Worm (Caenorhabditis elegans) whole organism, young adult: ENCODE results near the gene srx-5.

Source experiments
- B0019.2 ChIP-seq: fragments of 200-800 bp; sonication (Bioruptor generic); conservative IDR thresholded peaks from 2 replicates; pipeline ENCODE4 v1.3.6; 2022; ENCODE audit warnings: missing genetic modification reagents, missing genetic modification characterization, missing compliant biosample characterization
- B0261.1 ChIP-seq: sonication (generic microtip); optimal IDR thresholded peaks from 2 replicates; lab custom pipeline; 2016; ENCODE audit warnings: mild to moderate bottlenecking, missing genetic modification characterization, moderate library complexity, missing compliant biosample characterization
- C06A6.2 ChIP-seq: fragments of 200-800 bp; sonication (Bioruptor generic); conservative IDR thresholded peaks from 2 replicates; pipeline ENCODE4 v1.3.6; 2022; ENCODE audit warnings: missing genetic modification characterization, missing compliant biosample characterization
- C17E4.6 ChIP-seq: fragments of 200-800 bp; sonication (Bioruptor generic); IDR thresholded peaks from 2 replicates; pipeline ENCODE4 v1.3.6; 2022; ENCODE audit warnings: missing genetic modification reagents, missing genetic modification characterization, missing compliant biosample characterization
- F10E7.11 ChIP-seq: sonication (generic microtip); optimal IDR thresholded peaks from 2 replicates; lab custom pipeline; 2017; ENCODE audit warnings: mild to moderate bottlenecking, missing genetic modification characterization, moderate library complexity, missing compliant biosample characterization
- F22D6.2 ChIP-seq: sonication (generic microtip); optimal IDR thresholded peaks from 2 replicates; lab custom pipeline; 2016; ENCODE audit warnings: mild to moderate bottlenecking, missing genetic modification characterization, missing compliant biosample characterization
- F23B12.7 ChIP-seq: sonication (generic microtip); optimal IDR thresholded peaks from 2 replicates; lab custom pipeline; 2017; ENCODE audit warnings: missing genetic modification characterization, mild to moderate bottlenecking, missing compliant biosample characterization, antibody characterized with exemption, moderate library complexity; ENCODE audit not compliant: insufficient read depth
- F37B4.10 ChIP-seq: fragments of 200-800 bp; sonication (Bioruptor generic); IDR thresholded peaks from 2 replicates; pipeline ENCODE4 v1.3.6; 2022; ENCODE audit warnings: missing genetic modification characterization, missing compliant biosample characterization
- F52B5.7 ChIP-seq: sonication (generic microtip); optimal IDR thresholded peaks from 2 replicates; lab custom pipeline; 2016; ENCODE audit warnings: mild to moderate bottlenecking, missing genetic modification characterization, missing compliant biosample characterization
- F57A8.1 ChIP-seq: fragments of 200-800 bp; sonication (Bioruptor generic); optimal IDR thresholded peaks from 2 replicates; lab custom pipeline; 2018; ENCODE audit warnings: mild to moderate bottlenecking, missing genetic modification characterization, moderate library complexity, missing compliant biosample characterization
- F57C9.4 ChIP-seq: sonication (generic microtip); optimal IDR thresholded peaks from 2 replicates; lab custom pipeline; 2017; ENCODE audit warnings: mild to moderate bottlenecking, missing genetic modification characterization, missing compliant biosample characterization
- K11D2.4 ChIP-seq: fragments of 200-800 bp; sonication (Bioruptor generic); IDR thresholded peaks from 2 replicates; pipeline ENCODE4 v1.3.6; 2022; ENCODE audit warnings: missing genetic modification reagents, missing genetic modification characterization, missing compliant biosample characterization
- Y56A3A.18 ChIP-seq: fragments of 200-800 bp; sonication (Bioruptor generic); IDR thresholded peaks from 2 replicates; pipeline ENCODE4 v1.3.6; 2022; ENCODE audit warnings: missing genetic modification reagents, missing genetic modification characterization, missing compliant biosample characterization
- Y79H2A.3 ChIP-seq: fragments of 200-800 bp; sonication (Bioruptor generic); conservative IDR thresholded peaks from 2 replicates; pipeline ENCODE4 v1.3.6; 2022; ENCODE audit warnings: missing genetic modification reagents, missing genetic modification characterization, missing compliant biosample characterization
- Y95B8A.8 ChIP-seq: fragments of 200-800 bp; sonication (Bioruptor generic); IDR thresholded peaks from 2 replicates; pipeline ENCODE4 v1.3.6; 2022; ENCODE audit warnings: missing genetic modification reagents, missing genetic modification characterization, missing compliant biosample characterization
- ama-1 ChIP-seq, 3 experiments: fragments of 150-350 bp in 1 of 3; sonication (generic microtip) in 2 of 3; optimal IDR thresholded peaks; 2 replicates each; lab custom pipeline; 2014 to 2018; ENCODE audit warnings: missing biosample characterization in 2 of 3, missing genetic modification characterization in 2 of 3, missing genetic modification reagents in 2 of 3
- atf-7 ChIP-seq: sonication (generic microtip); optimal IDR thresholded peaks from 2 replicates; lab custom pipeline; 2017; ENCODE audit warnings: mild to moderate bottlenecking, missing genetic modification characterization, missing compliant biosample characterization
- attf-5 ChIP-seq: fragments of 200-800 bp; sonication (Bioruptor generic); optimal IDR thresholded peaks from 2 replicates; lab custom pipeline; 2018; ENCODE audit warnings: mild to moderate bottlenecking, missing genetic modification characterization, missing compliant biosample characterization
- bed-2 ChIP-seq: fragments of 200-800 bp; sonication (Bioruptor generic); IDR thresholded peaks from 2 replicates; pipeline ENCODE4 v1.3.6; 2022; ENCODE audit warnings: missing genetic modification reagents, missing genetic modification characterization, missing compliant biosample characterization
- ceh-100 ChIP-seq: fragments of 200-800 bp; sonication (Bioruptor generic); IDR thresholded peaks from 2 replicates; pipeline ENCODE4 v1.3.6; 2022; ENCODE audit warnings: missing genetic modification reagents, missing genetic modification characterization, missing compliant biosample characterization
- ceh-27 ChIP-seq: fragments of 200-800 bp; sonication (Bioruptor generic); optimal IDR thresholded peaks from 2 replicates; lab custom pipeline; 2018; ENCODE audit warnings: mild to moderate bottlenecking, missing genetic modification characterization, moderate library complexity, missing compliant biosample characterization
- ceh-40 ChIP-seq: fragments of 200-800 bp; sonication (Bioruptor generic); IDR thresholded peaks from 2 replicates; pipeline ENCODE4 v1.3.6; 2022; ENCODE audit warnings: missing genetic modification characterization, missing compliant biosample characterization
- egl-44 ChIP-seq: fragments of 200-800 bp; sonication (Bioruptor generic); IDR thresholded peaks from 2 replicates; pipeline ENCODE4 v1.3.6; 2022; ENCODE audit warnings: missing genetic modification reagents, missing genetic modification characterization, missing compliant biosample characterization
- fkh-3 ChIP-seq: sonication (generic microtip); optimal IDR thresholded peaks from 2 replicates; lab custom pipeline; 2016; ENCODE audit warnings: mild to moderate bottlenecking, missing genetic modification characterization, missing compliant biosample characterization
- lag-1 ChIP-seq: fragments of 200-800 bp; sonication (Bioruptor generic); IDR thresholded peaks from 2 replicates; pipeline ENCODE4 v1.3.6; 2022; ENCODE audit warnings: missing genetic modification reagents, missing genetic modification characterization, missing compliant biosample characterization
- lin-26 ChIP-seq: fragments of 200-800 bp; sonication (Bioruptor generic); IDR thresholded peaks from 2 replicates; pipeline ENCODE4 v1.3.6; 2022; ENCODE audit warnings: missing genetic modification reagents, missing genetic modification characterization, missing compliant biosample characterization
- lir-1 ChIP-seq: fragments of 200-800 bp; sonication (Bioruptor generic); conservative IDR thresholded peaks from 2 replicates; pipeline ENCODE4 v1.3.6; 2022; ENCODE audit warnings: missing genetic modification reagents, missing genetic modification characterization, missing compliant biosample characterization
- lsl-1 ChIP-seq: fragments of 200-800 bp; sonication (Bioruptor generic); optimal IDR thresholded peaks from 2 replicates; lab custom pipeline; 2018; ENCODE audit warnings: mild to moderate bottlenecking, missing genetic modification characterization, moderate library complexity, missing compliant biosample characterization
- madf-10 ChIP-seq: sonication (generic microtip); optimal IDR thresholded peaks from 2 replicates; lab custom pipeline; 2016; ENCODE audit warnings: mild to moderate bottlenecking, missing genetic modification characterization, missing compliant biosample characterization
- mel-28 ChIP-seq: sonication (generic microtip); optimal IDR thresholded peaks from 2 replicates; lab custom pipeline; 2016; ENCODE audit warnings: borderline replicate concordance, mild to moderate bottlenecking, missing genetic modification characterization, missing compliant biosample characterization
- mes-4 ChIP-seq: sonication (generic microtip); optimal IDR thresholded peaks from 2 replicates; lab custom pipeline; 2016; ENCODE audit warnings: missing genotype, missing genetic modification characterization, missing compliant biosample characterization
- mxl-1 ChIP-seq: sonication (generic microtip); optimal IDR thresholded peaks from 2 replicates; lab custom pipeline; 2016; ENCODE audit warnings: missing genetic modification characterization, missing compliant biosample characterization
- nfyb-1 ChIP-seq: fragments of 200-800 bp; sonication (Bioruptor generic); IDR thresholded peaks from 2 replicates; pipeline ENCODE4 v1.3.6; 2022; ENCODE audit warnings: missing genetic modification reagents, missing genetic modification characterization, missing compliant biosample characterization
- nhr-120 ChIP-seq: fragments of 200-800 bp; sonication (Bioruptor generic); IDR thresholded peaks from 2 replicates; pipeline ENCODE4 v1.3.6; 2022; ENCODE audit warnings: missing genetic modification characterization, missing compliant biosample characterization
- nhr-179 ChIP-seq: sonication (generic microtip); optimal IDR thresholded peaks from 2 replicates; lab custom pipeline; 2016; ENCODE audit warnings: mild to moderate bottlenecking, missing genetic modification characterization, missing compliant biosample characterization
- nhr-27 ChIP-seq: fragments of 200-800 bp; sonication (Bioruptor generic); optimal IDR thresholded peaks from 2 replicates; lab custom pipeline; 2018; ENCODE audit warnings: mild to moderate bottlenecking, missing genetic modification characterization, moderate library complexity, missing compliant biosample characterization
- nhr-80 ChIP-seq: sonication (generic microtip); optimal IDR thresholded peaks from 2 replicates; lab custom pipeline; 2016; ENCODE audit warnings: missing genetic modification characterization, missing compliant biosample characterization
- rcor-1 ChIP-seq: fragments of 200-800 bp; sonication (Bioruptor generic); IDR thresholded peaks from 2 replicates; pipeline ENCODE4 v1.3.6; 2022; ENCODE audit warnings: missing genetic modification reagents, missing genetic modification characterization, missing compliant biosample characterization
- rpc-1 ChIP-seq, 2 experiments: fragments of 150-350 bp in 1 of 2; sonication (generic microtip) in 1 of 2; optimal IDR thresholded peaks; 2 replicates each; lab custom pipeline; 2014 to 2018; ENCODE audit warnings: missing biosample characterization in 1 of 2, missing genetic modification characterization in 1 of 2, missing genetic modification reagents in 1 of 2, missing genotype in 1 of 2
- snpc-1.3 ChIP-seq: sonication (generic microtip); optimal IDR thresholded peaks from 2 replicates; lab custom pipeline; 2017; ENCODE audit warnings: missing genetic modification characterization, mild to moderate bottlenecking, missing compliant biosample characterization, antibody characterized with exemption, moderate library complexity, missing genotype, missing genetic modification reagents; ENCODE audit not compliant: insufficient read depth
- snpc-3.4 ChIP-seq: sonication (generic microtip); optimal IDR thresholded peaks from 2 replicates; lab custom pipeline; 2017; ENCODE audit warnings: missing genetic modification characterization, mild to moderate bottlenecking, missing compliant biosample characterization, antibody characterized with exemption, moderate library complexity, missing genotype, missing genetic modification reagents
- somi-1 ChIP-seq: fragments of 200-800 bp; sonication (Bioruptor generic); optimal IDR thresholded peaks from 2 replicates; lab custom pipeline; 2018; ENCODE audit warnings: mild to moderate bottlenecking, missing genetic modification characterization, missing compliant biosample characterization
- tbp1 ChIP-seq: fragments of 200-800 bp; sonication (Bioruptor generic); optimal IDR thresholded peaks from 2 replicates; lab custom pipeline; 2018; ENCODE audit warnings: mild to moderate bottlenecking, missing genetic modification characterization, missing compliant biosample characterization
- tlf-1 ChIP-seq: fragments of 200-800 bp; sonication (Bioruptor generic); optimal IDR thresholded peaks from 2 replicates; lab custom pipeline; 2018; ENCODE audit warnings: mild to moderate bottlenecking, missing genetic modification characterization, missing compliant biosample characterization
- zim-3 ChIP-seq: sonication (generic microtip); optimal IDR thresholded peaks from 2 replicates; lab custom pipeline; 2017; ENCODE audit warnings: mild to moderate bottlenecking, missing genetic modification characterization, moderate library complexity, missing compliant biosample characterization
- ztf-18 ChIP-seq: sonication (generic microtip); optimal IDR thresholded peaks from 2 replicates; lab custom pipeline; 2016; ENCODE audit warnings: missing genotype, mild to moderate bottlenecking, missing genetic modification characterization, missing compliant biosample characterization

srx-5 gene

ce11 chrV:722889-723288, 23.0 kb downstream of the srx-5 start:
- no peak for TF ChIP-seq tlf-1 (GFP tag; lab: Kevin White, UChicago)
- TF ChIP-seq ztf-18 (tag; lab: Kevin White, UChicago) = no peak
- no peak for TF ChIP-seq ceh-100 (GFP tag; lab: Robert Waterston, UW)
- no peak for TF ChIP-seq F37B4.10 (GFP tag; lab: Robert Waterston, UW)
- TF ChIP-seq bed-2 (GFP tag; lab: Robert Waterston, UW) = no peak
- TF ChIP-seq nhr-27 (tag; lab: Kevin White, UChicago) = no peak
- TF ChIP-seq, all 124 proteins: peak for 0

- peak; percentile 46 for TF ChIP-seq zim-3
- TF ChIP-seq Y79H2A.3 (GFP tag; lab: Robert Waterston, UW) = peak; percentile 85
- TF ChIP-seq nhr-120 (GFP tag; lab: Robert Waterston, UW) = 0 out of 2 replicates have a peak, but pooled peaks have one; percentile 59
- no peak for TF ChIP-seq mxl-1 (tag; lab: Kevin White, UChicago)
- peak; percentile 96 for TF ChIP-seq ama-1 (optimal IDR thresholded peaks at IDR 0.05; lab: Kevin White, UChicago)
- TF ChIP-seq ama-1 (GFP tag; optimal IDR thresholded peaks at IDR 0.05; lab: Kevin White, UChicago) = no peak
- TF ChIP-seq snpc-1.3 = peak; percentile 64
- no peak for TF ChIP-seq lag-1
- TF ChIP-seq F22D6.2 (tag; lab: Kevin White, UChicago) = peak; percentile 85
- peak; percentile 88 for TF ChIP-seq nfyb-1 (GFP tag; lab: Robert Waterston, UW)
- TF ChIP-seq ceh-27 (GFP tag; lab: Kevin White, UChicago) = peak; percentile 22
- TF ChIP-seq fkh-3 (tag; lab: Kevin White, UChicago) = no peak
- peak; percentile 88 for TF ChIP-seq F23B12.7 (tag; lab: Kevin White, UChicago)
- TF ChIP-seq somi-1 (GFP tag; lab: Kevin White, UChicago) = peak; percentile 73
- peak; percentile 71; the same call in 1 of the 2 replicates for TF ChIP-seq C06A6.2
- no peak for TF ChIP-seq C17E4.6 (GFP tag; lab: Robert Waterston, UW)
- peak; percentile 78 for TF ChIP-seq K11D2.4 (GFP tag; lab: Robert Waterston, UW)
- TF ChIP-seq mel-28 (tag; lab: Kevin White, UChicago) = no peak
- peak; percentile 51 for TF ChIP-seq tbp1
- no peak for TF ChIP-seq B0261.1
- no peak for TF ChIP-seq snpc-3.4 (tag; lab: Kevin White, UChicago)
- peak; percentile 41 for TF ChIP-seq F57A8.1 (GFP tag; lab: Kevin White, UChicago)
- TF ChIP-seq atf-7 (tag; lab: Kevin White, UChicago) = peak; percentile 66
- TF ChIP-seq nhr-80 (tag; lab: Kevin White, UChicago) = peak; percentile 39
- no peak for TF ChIP-seq mes-4 (tag; lab: Kevin White, UChicago)
- TF ChIP-seq F57C9.4 = peak; percentile 85
- TF ChIP-seq Y56A3A.18 = peak; percentile 81; the same call in 1 of the 2 replicates
- peak; percentile 81; the same call in 1 of the 2 replicates for TF ChIP-seq Y95B8A.8
- TF ChIP-seq lir-1 = peak; percentile 58
- TF ChIP-seq lsl-1 (GFP tag; lab: Kevin White, UChicago) = no peak
- no peak for TF ChIP-seq nhr-179 (tag; lab: Kevin White, UChicago)
- peak; percentile 84 for TF ChIP-seq F52B5.7 (tag; lab: Kevin White, UChicago)
- TF ChIP-seq ceh-40 (GFP tag; lab: Robert Waterston, UW) = no peak
- TF ChIP-seq rpc-1 (optimal IDR thresholded peaks at IDR 0.05; lab: Kevin White, UChicago) = no peak
- no peak for TF ChIP-seq rpc-1 (tag; optimal IDR thresholded peaks at IDR 0.05; lab: Kevin White, UChicago)
- no peak for TF ChIP-seq rcor-1 (GFP tag; lab: Robert Waterston, UW)
- TF ChIP-seq attf-5 (GFP tag; lab: Kevin White, UChicago) = peak; percentile 29
- no peak for TF ChIP-seq F10E7.11 (tag; lab: Kevin White, UChicago)
- peak; percentile 66 for TF ChIP-seq madf-10 (tag; lab: Kevin White, UChicago)
- no peak for TF ChIP-seq B0019.2 (GFP tag; lab: Robert Waterston, UW)
- TF ChIP-seq lin-26 (GFP tag; lab: Robert Waterston, UW) = peak; percentile 32; the same call in 1 of the 2 replicates
- TF ChIP-seq bed-2 (GFP tag; lab: Robert Waterston, UW) = no peak
- TF ChIP-seq egl-44 (GFP tag; lab: Robert Waterston, UW) = no peak; the same call in 1 of the 2 replicates
These were observed 24.0 kb downstream of the srx-5 start, which contains the start of gene fbxb-72 for ce11 chrV:723895-724352. Gene fbxb-72, minus strand, starts transcription at chrV:723952.
